Worm (Caenorhabditis elegans) whole organism, L2 larva: ENCODE data around the gene F46H5.2.

ENCODE experiments used
- C34F6.9 ChIP-seq: fragments of 150-350 bp; optimal IDR thresholded peaks from 2 replicates; lab custom pipeline; 2014; ENCODE audit warnings: missing biosample characterization, missing genetic modification characterization
- F13H6.1 ChIP-seq: sonication (generic microtip); optimal IDR thresholded peaks from 2 replicates; lab custom pipeline; 2016; ENCODE audit warnings: missing genetic modification characterization, missing compliant biosample characterization
- ZK546.5 ChIP-seq: sonication (generic microtip); optimal IDR thresholded peaks from 2 replicates; lab custom pipeline; 2017; ENCODE audit warnings: missing biosample characterization, missing genetic modification characterization
- alr-1 ChIP-seq: fragments of 150-350 bp; optimal IDR thresholded peaks from 2 replicates; lab custom pipeline; 2014; ENCODE audit warnings: missing biosample characterization, missing genetic modification characterization
- aly-2 ChIP-seq: fragments of 150-350 bp; optimal IDR thresholded peaks from 2 replicates; lab custom pipeline; 2014; ENCODE audit warnings: missing biosample characterization, missing genetic modification characterization
- ceh-16 ChIP-seq: fragments of 150-350 bp; optimal IDR thresholded peaks from 2 replicates; lab custom pipeline; 2014; ENCODE audit warnings: missing biosample characterization, missing genetic modification characterization
- ceh-82 ChIP-seq: fragments of 150-350 bp; optimal IDR thresholded peaks from 2 replicates; lab custom pipeline; 2014; ENCODE audit warnings: missing biosample characterization, missing genetic modification characterization
- egl-27 ChIP-seq: sonication (generic microtip); optimal IDR thresholded peaks from 3 replicates; lab custom pipeline; 2017; ENCODE audit warnings: missing biosample characterization, missing genetic modification reagents, missing genetic modification characterization
- elt-1 ChIP-seq: fragments of 150-350 bp; optimal IDR thresholded peaks from 2 replicates; lab custom pipeline; 2014; ENCODE audit warnings: missing biosample characterization, missing genetic modification characterization
- fos-1 ChIP-seq: fragments of 150-350 bp; optimal IDR thresholded peaks from 2 replicates; lab custom pipeline; 2014; ENCODE audit warnings: missing biosample characterization, missing genetic modification characterization
- gmeb-1 ChIP-seq: fragments of 150-350 bp; optimal IDR thresholded peaks from 2 replicates; lab custom pipeline; 2014; ENCODE audit warnings: missing biosample characterization, missing genetic modification characterization
- lin-11 ChIP-seq: fragments of 150-350 bp; sonication (generic microtip); optimal IDR thresholded peaks from 2 replicates; lab custom pipeline; 2014; ENCODE audit warnings: missing biosample characterization, missing genetic modification characterization, inconsistent platforms, mixed read lengths
- lin-13 ChIP-seq: fragments of 150-350 bp; optimal IDR thresholded peaks from 2 replicates; lab custom pipeline; 2014; ENCODE audit warnings: missing biosample characterization, missing genetic modification reagents, missing genetic modification characterization
- lsy-2 ChIP-seq, 2 experiments: fragments of 150-350 bp in 1 of 2; sonication (generic microtip) in 1 of 2; optimal IDR thresholded peaks; 2 replicates each; lab custom pipeline; 2014 to 2017; ENCODE audit warnings: missing biosample characterization in 2 of 2, missing genetic modification characterization in 2 of 2
- nhr-10 ChIP-seq: sonication (generic microtip); optimal IDR thresholded peaks from 2 replicates; lab custom pipeline; 2017; ENCODE audit warnings: missing biosample characterization, missing genetic modification characterization
- nhr-11 ChIP-seq: fragments of 150-350 bp; optimal IDR thresholded peaks from 2 replicates; lab custom pipeline; 2014; ENCODE audit warnings: missing biosample characterization, missing genetic modification characterization
- nhr-12 ChIP-seq: fragments of 150-350 bp; optimal IDR thresholded peaks from 2 replicates; lab custom pipeline; 2014; ENCODE audit warnings: missing biosample characterization, missing genetic modification characterization
- nhr-129 ChIP-seq: fragments of 150-350 bp; optimal IDR thresholded peaks from 2 replicates; lab custom pipeline; 2014; ENCODE audit warnings: missing biosample characterization, missing genetic modification characterization
- nhr-21 ChIP-seq: fragments of 150-350 bp; optimal IDR thresholded peaks from 2 replicates; lab custom pipeline; 2014; ENCODE audit warnings: missing biosample characterization, missing genetic modification characterization
- nhr-23 ChIP-seq: fragments of 150-350 bp; optimal IDR thresholded peaks from 2 replicates; lab custom pipeline; 2014; ENCODE audit warnings: missing biosample characterization, missing genetic modification reagents, missing genetic modification characterization
- nhr-237 ChIP-seq: fragments of 150-350 bp; optimal IDR thresholded peaks from 2 replicates; lab custom pipeline; 2014; ENCODE audit warnings: missing biosample characterization, missing genetic modification characterization
- nhr-25 ChIP-seq: fragments of 150-350 bp; sonication (generic microtip); optimal IDR thresholded peaks from 3 replicates; lab custom pipeline; 2014; ENCODE audit warnings: missing biosample characterization, missing genetic modification characterization
- nhr-77 ChIP-seq: fragments of 150-350 bp; optimal IDR thresholded peaks from 2 replicates; lab custom pipeline; 2014; ENCODE audit warnings: missing biosample characterization, missing genetic modification characterization
- peb-1 ChIP-seq: fragments of 150-350 bp; optimal IDR thresholded peaks from 2 replicates; lab custom pipeline; 2014; ENCODE audit warnings: missing biosample characterization, missing genetic modification characterization
- sem-4 ChIP-seq: fragments of 150-350 bp; optimal IDR thresholded peaks from 2 replicates; lab custom pipeline; 2014; ENCODE audit warnings: missing biosample characterization, missing genetic modification reagents, missing genetic modification characterization
- skn-1 ChIP-seq: sonication (generic microtip); optimal IDR thresholded peaks from 2 replicates; lab custom pipeline; 2017; ENCODE audit warnings: missing biosample characterization, missing genetic modification characterization
- sma-3 ChIP-seq: sonication (generic microtip); optimal IDR thresholded peaks from 2 replicates; lab custom pipeline; 2016; ENCODE audit warnings: missing genetic modification reagents, missing genetic modification characterization, missing compliant biosample characterization
- sma-9 ChIP-seq, 2 experiments: fragments of 150-350 bp in 1 of 2; sonication (generic microtip) in 1 of 2; optimal IDR thresholded peaks; 2 replicates each; lab custom pipeline; 2014 to 2016; ENCODE audit warnings: missing genetic modification characterization in 2 of 2, mild to moderate bottlenecking in 1 of 2, missing biosample characterization in 1 of 2, missing compliant biosample characterization in 1 of 2, missing genetic modification reagents in 1 of 2, moderate library complexity in 1 of 2
- snpc-4 ChIP-seq: fragments of 150-350 bp; optimal IDR thresholded peaks from 2 replicates; lab custom pipeline; 2014; ENCODE audit warnings: missing biosample characterization, missing genetic modification characterization
- unc-39 ChIP-seq: fragments of 150-350 bp; optimal IDR thresholded peaks from 2 replicates; lab custom pipeline; 2014; ENCODE audit warnings: missing biosample characterization, missing genetic modification characterization
- unc-55 ChIP-seq: fragments of 150-350 bp; sonication (generic microtip); optimal IDR thresholded peaks from 3 replicates; lab custom pipeline; 2014; ENCODE audit warnings: missing biosample characterization, missing genetic modification reagents, missing genetic modification characterization
- unc-62 ChIP-seq: fragments of 150-350 bp; optimal IDR thresholded peaks from 2 replicates; lab custom pipeline; 2014; ENCODE audit warnings: missing biosample characterization, missing genetic modification reagents, missing genetic modification characterization
- ztf-1 ChIP-seq: fragments of 200-800 bp; sonication (Bioruptor generic); conservative IDR thresholded peaks from 2 replicates; pipeline ENCODE4 v1.3.6; 2022; ENCODE audit warnings: missing genetic modification characterization, missing compliant biosample characterization
- ztf-4 ChIP-seq: fragments of 150-350 bp; optimal IDR thresholded peaks from 2 replicates; lab custom pipeline; 2014; ENCODE audit warnings: missing biosample characterization, missing genetic modification characterization

Gene F46H5.2

DNA sequence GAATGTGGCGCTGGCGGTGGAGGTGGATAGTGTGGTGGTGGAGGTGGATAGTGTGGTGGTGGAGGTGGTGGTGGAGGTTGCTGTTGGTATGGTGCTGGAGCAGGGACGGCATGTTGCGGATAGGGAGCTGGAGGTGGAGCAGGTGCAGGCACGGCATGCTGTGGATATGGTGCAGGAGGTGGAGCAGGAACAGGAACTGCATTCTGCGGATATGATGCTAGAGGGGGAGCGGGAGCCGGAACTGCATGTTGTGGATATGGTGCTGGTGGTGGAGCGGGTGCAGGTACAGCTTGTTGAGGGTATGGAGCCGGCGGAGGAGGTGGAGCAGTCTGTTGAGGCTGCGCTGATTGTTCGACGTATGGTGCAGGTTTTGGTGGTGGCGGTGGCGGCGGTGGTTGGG lies 3.5 kb downstream of the F46H5.2 start:
- TF ChIP-seq nhr-129 (tag; lab: Kevin White, UChicago) (no peak), unc-55 (GFP tag; lab: Kevin White, UChicago) (no peak), C34F6.9 (tag; lab: Kevin White, UChicago) (no peak), peb-1 (tag; lab: Kevin White, UChicago) (no peak), unc-39 (no peak), ztf-1 (GFP tag; lab: Robert Waterston, UW) (no peak), sma-3 (no peak), sem-4 (tag; lab: Kevin White, UChicago) (no peak), sma-9 (GFP tag; optimal IDR thresholded peaks at IDR 0.05; lab: Kevin White, UChicago) (no peak), sma-9 (tag; optimal IDR thresholded peaks at IDR 0.05; lab: Kevin White, UChicago) (no peak), snpc-4 (tag; lab: Kevin White, UChicago) (no peak), alr-1 (tag; lab: Kevin White, UChicago) (no peak)

DNA sequence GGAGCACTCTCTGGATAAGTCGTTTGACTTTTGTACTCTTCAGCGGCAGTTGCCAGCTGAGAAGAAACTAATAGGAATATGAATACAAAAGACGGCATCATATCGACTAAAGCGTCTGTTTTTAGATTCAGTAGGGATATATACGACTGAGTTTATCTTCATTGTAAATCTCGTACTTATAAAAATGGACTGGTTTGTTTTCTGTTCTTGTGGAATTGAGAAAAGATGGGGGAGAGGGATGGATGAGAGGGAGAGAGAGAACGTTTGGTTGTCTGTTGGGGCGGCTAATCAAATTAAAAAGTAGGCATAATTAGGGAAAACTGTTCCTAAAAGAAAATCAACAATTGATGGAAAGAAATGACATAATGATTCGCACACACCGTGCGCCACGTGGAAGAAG lies 3.9 kb downstream of the F46H5.2 start, which contains the start of gene grd-7:
grd-7 (minus strand) TSS at position 101 of the 400 bp plus-strand sequence.
- no peak for TF ChIP-seq unc-39
- no peak for TF ChIP-seq nhr-11 (tag; lab: Kevin White, UChicago)
- no peak for TF ChIP-seq ZK546.5 (tag; lab: Kevin White, UChicago)
- TF ChIP-seq nhr-237 (tag; lab: Kevin White, UChicago) = no peak
- TF ChIP-seq fos-1 (tag; lab: Kevin White, UChicago) = no peak
- TF ChIP-seq sma-3 = no peak
- no peak for TF ChIP-seq nhr-129 (tag; lab: Kevin White, UChicago)
- TF ChIP-seq ceh-16 (tag; lab: Kevin White, UChicago) = no peak
- TF ChIP-seq nhr-21 (tag; lab: Kevin White, UChicago) = no peak
- TF ChIP-seq unc-62 = no peak
- no peak for TF ChIP-seq lin-11 (tag; lab: Kevin White, UChicago)
- no peak for TF ChIP-seq ceh-82 (tag; lab: Kevin White, UChicago)
- TF ChIP-seq nhr-10 = no peak
- no peak for TF ChIP-seq ztf-1 (GFP tag; lab: Robert Waterston, UW)
- no peak for TF ChIP-seq ztf-4 (tag; lab: Kevin White, UChicago)
- no peak for TF ChIP-seq nhr-12 (tag; lab: Kevin White, UChicago)
- no peak for TF ChIP-seq nhr-23 (tag; lab: Kevin White, UChicago)
- no peak for TF ChIP-seq lin-13
- TF ChIP-seq, all 48 proteins: peak for 0

DNA sequence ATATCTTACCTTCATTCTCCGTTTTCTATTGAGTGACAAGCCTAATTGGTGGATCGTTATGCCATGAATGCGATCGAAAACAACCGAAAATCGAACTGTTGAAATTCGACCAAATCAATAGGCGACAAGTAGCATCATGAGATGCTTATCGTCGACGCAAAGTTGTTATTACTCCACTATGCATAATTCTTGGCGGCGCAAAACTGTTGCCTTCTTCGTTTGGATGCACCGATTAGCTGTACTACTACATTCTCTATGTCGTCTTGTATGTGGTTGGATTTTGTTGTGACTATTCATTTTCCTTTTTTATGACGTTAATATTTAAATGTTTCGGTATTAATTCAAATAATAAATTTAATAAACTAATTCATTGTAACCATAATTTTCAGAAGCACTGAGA lies 6.5 kb downstream of the F46H5.2 start, which contains the start of gene F46H5.11:
F46H5.11 (minus strand) TSS at position 101 of the 400 bp plus-strand sequence.
- TF ChIP-seq nhr-77 (tag; lab: Kevin White, UChicago) (no peak), ceh-16 (tag; lab: Kevin White, UChicago) (no peak), ZK546.5 (tag; lab: Kevin White, UChicago) (no peak), ceh-82 (tag; lab: Kevin White, UChicago) (no peak), skn-1 (tag; lab: Kevin White, UChicago) (no peak), sma-3 (no peak), elt-1 (tag; lab: Kevin White, UChicago) (no peak), unc-55 (GFP tag; lab: Kevin White, UChicago) (no peak), nhr-21 (tag; lab: Kevin White, UChicago) (no peak)

DNA sequence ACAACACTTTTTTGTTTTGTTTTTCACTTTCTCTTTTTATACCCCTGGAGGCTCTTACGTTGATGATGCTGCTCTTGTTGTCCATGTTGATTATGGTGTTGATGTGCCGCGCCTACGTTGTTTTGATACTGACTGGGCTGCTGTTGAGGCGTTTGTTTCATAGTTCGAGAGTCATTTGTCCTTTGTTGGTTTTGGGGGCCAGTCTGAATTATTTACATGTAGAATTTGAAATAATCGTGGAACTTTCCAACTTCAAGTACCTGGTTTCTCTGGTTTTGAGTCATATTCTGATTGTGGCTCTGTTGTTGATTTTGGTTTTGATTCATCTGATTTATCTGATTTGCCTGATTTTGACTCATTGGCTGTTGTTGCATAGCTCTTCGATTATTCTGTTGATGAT lies 12.6 kb downstream of the F46H5.2 start:
- TF ChIP-seq gmeb-1 (tag; lab: Kevin White, UChicago) (no peak), F13H6.1 (tag; lab: Kevin White, UChicago) (no peak), lsy-2 (tag; optimal IDR thresholded peaks at IDR 0.05; lab: Kevin White, UChicago) (no peak), peb-1 (tag; lab: Kevin White, UChicago) (no peak), ceh-82 (tag; lab: Kevin White, UChicago) (no peak), aly-2 (no peak), nhr-23 (tag; lab: Kevin White, UChicago) (no peak), nhr-25 (tag; lab: Kevin White, UChicago) (no peak), nhr-12 (tag; lab: Kevin White, UChicago) (no peak), egl-27 (no peak), nhr-11 (tag; lab: Kevin White, UChicago) (no peak), lin-13 (no peak), ZK546.5 (tag; lab: Kevin White, UChicago) (no peak), ztf-4 (tag; lab: Kevin White, UChicago) (no peak)
